Fruit fly (Drosophila melanogaster) whole organism, pupa: ENCODE results near the gene CG8301.

Source experiments
- CG13204 ChIP-seq: fragments of 200-800 bp; sonication (Bioruptor generic); optimal IDR thresholded peaks from 2 replicates; lab custom pipeline; 2018; ENCODE audit warnings: missing biosample characterization, mild to moderate bottlenecking, missing genetic modification characterization, moderate library complexity
- CG14655 ChIP-seq: fragments of 200-800 bp; sonication (Bioruptor generic); optimal IDR thresholded peaks from 3 replicates; lab custom pipeline; 2017; ENCODE audit warnings: mild to moderate bottlenecking, missing biosample characterization, missing genetic modification reagents, missing genetic modification characterization
- CG34367 ChIP-seq: fragments of 200-800 bp; sonication (Bioruptor generic); optimal IDR thresholded peaks from 2 replicates; lab custom pipeline; 2018; ENCODE audit warnings: missing biosample characterization, mild to moderate bottlenecking, missing genetic modification characterization
- CG8159 ChIP-seq: fragments of 200-800 bp; sonication (Bioruptor generic); optimal IDR thresholded peaks from 3 replicates; lab custom pipeline; 2018; ENCODE audit warnings: missing biosample characterization, mild to moderate bottlenecking, missing genetic modification characterization, moderate library complexity
- CG8301 ChIP-seq: fragments of 200-800 bp; sonication (Bioruptor generic); optimal IDR thresholded peaks from 2 replicates; lab custom pipeline; 2018; ENCODE audit warnings: missing biosample characterization, mild to moderate bottlenecking, missing genetic modification characterization
- EcR ChIP-seq: fragments of 200-800 bp; sonication (Bioruptor generic); optimal IDR thresholded peaks from 3 replicates; lab custom pipeline; 2019; ENCODE audit warnings: missing biosample characterization, missing genetic modification characterization, mild to moderate bottlenecking, moderate library complexity, missing genetic modification reagents
- Ets98B ChIP-seq: fragments of 200-800 bp; sonication (Bioruptor generic); IDR thresholded peaks from 2 replicates; pipeline ENCODE4 v1.3.6; 2022; ENCODE audit warnings: missing biosample characterization, missing genetic modification characterization
- Snoo ChIP-seq: fragments of 200-800 bp; sonication (Bioruptor generic); optimal IDR thresholded peaks from 3 replicates; lab custom pipeline; 2017; ENCODE audit warnings: missing biosample characterization, mild to moderate bottlenecking, missing genetic modification characterization, inconsistent platforms
- fd96Ca ChIP-seq: fragments of 200-800 bp; sonication (Bioruptor generic); IDR thresholded peaks from 3 replicates; pipeline ENCODE4 v1.3.6; 2022; ENCODE audit warnings: missing biosample characterization, missing genetic modification characterization
- gl ChIP-seq: fragments of 200-800 bp; sonication (Bioruptor generic); optimal IDR thresholded peaks from 2 replicates; lab custom pipeline; 2018; ENCODE audit warnings: missing biosample characterization, mild to moderate bottlenecking, missing genetic modification characterization
- rn ChIP-seq: fragments of 200-800 bp; sonication (Bioruptor generic); IDR thresholded peaks from 2 replicates; pipeline ENCODE4 v1.3.6; 2022; ENCODE audit warnings: missing biosample characterization, missing genetic modification characterization

- TF ChIP-seq rn (GFP tag; lab: Robert Waterston, UW): peak; percentile 52
- peak; percentile 91 for TF ChIP-seq Snoo (tag; lab: Kevin White, UChicago)
- peak; percentile 72 for TF ChIP-seq CG8159 (tag; lab: Kevin White, UChicago)
- TF ChIP-seq Ets98B (GFP tag; lab: Robert Waterston, UW): peak; percentile 73
- peak; percentile 73; the same call in 2 of the 3 replicates for TF ChIP-seq fd96Ca (GFP tag; lab: Robert Waterston, UW)
- peak; percentile 77 for TF ChIP-seq CG8301 (tag; lab: Kevin White, UChicago)
- TF ChIP-seq CG34367: peak; percentile 74
- peak; percentile 57 for TF ChIP-seq gl (tag; lab: Kevin White, UChicago)
- TF ChIP-seq CG14655 (GFP tag; lab: Kevin White, UChicago): no peak
- no peak for TF ChIP-seq CG13204 (GFP tag; lab: Kevin White, UChicago)
- no peak for TF ChIP-seq EcR (GFP tag; lab: Kevin White, UChicago)
Measured at dm6 chr3R:9577382-9578137, 3.5 kb upstream of the CG8301 start, which contains the start of the genes Kap-alpha3 and Son.
